Worm (Caenorhabditis elegans): ENCODE data around the gene mltn-10.

- no peak for TF ChIP-seq jun-1 (tag; optimal IDR thresholded peaks at IDR 0.05)
- TF ChIP-seq fkh-10 (GFP tag; optimal IDR thresholded peaks at IDR 0.05), result no peak
- no peak for TF ChIP-seq nhr-237 (tag; optimal IDR thresholded peaks at IDR 0.05)
- no peak for TF ChIP-seq ama-1 (optimal IDR thresholded peaks at IDR 0.05)
- TF ChIP-seq pha-4 (tag; optimal IDR thresholded peaks at IDR 0.05), result no peak
- TF ChIP-seq ztf-4 (tag; optimal IDR thresholded peaks at IDR 0.05), result no peak
- no peak for TF ChIP-seq nhr-77 (tag; optimal IDR thresholded peaks at IDR 0.05)
- TF ChIP-seq sea-2 (GFP tag; optimal IDR thresholded peaks at IDR 0.05), result no peak
- TF ChIP-seq nhr-12 (tag; optimal IDR thresholded peaks at IDR 0.05), result no peak
These were observed 34.7 kb upstream of the mltn-10 start, which contains the start of gene nspb-10 for ce11 chrII:14588162-14588561.

All from whole organism, L3 larva.